Fruit fly (Drosophila melanogaster): ENCODE data around the gene Pfdn5.
A peak's percentile ranks its signal among the peaks of the same experiment; 100 is the strongest.

- TF ChIP-seq kay (GFP tag; ENCODE audit: borderline replicate concordance) (peak; percentile 96), Hr96 (GFP tag; optimal IDR thresholded peaks at IDR 0.05) (peak; percentile 38), CG14711 (tag; optimal IDR thresholded peaks at IDR 0.05) (no peak), CG12768 (GFP tag; optimal IDR thresholded peaks at IDR 0.05) (peak; percentile 0), CG11617 (GFP tag; optimal IDR thresholded peaks at IDR 0.05) (peak; percentile 24), tj (GFP tag; optimal IDR thresholded peaks at IDR 0.05) (no peak), pad (GFP tag; optimal IDR thresholded peaks at IDR 0.05) (no peak), toe (GFP tag; optimal IDR thresholded peaks at IDR 0.05) (peak; percentile 49)
These were observed 4.4 kb downstream of the Pfdn5 start, which contains the start of the genes CCT1 and tHMG1 for dm6 chr3R:22491088-22491879.

Data from whole organism, adult.